Worm (Caenorhabditis elegans) whole organism, L1 larva: ENCODE measurements around the gene srh-70.

ENCODE experiments used
- alr-1 ChIP-seq: fragments of 200-800 bp; sonication (Bioruptor generic); optimal IDR thresholded peaks from 2 replicates; lab custom pipeline; 2018; ENCODE audit warnings: borderline replicate concordance, mild to moderate bottlenecking, missing genetic modification characterization, missing compliant biosample characterization
- lin-39 ChIP-seq: fragments of 150-350 bp; optimal IDR thresholded peaks from 2 replicates; lab custom pipeline; 2014; ENCODE audit warnings: missing biosample characterization, missing genetic modification reagents, missing genetic modification characterization
- lsy-2 ChIP-seq, 2 experiments: fragments of 150-350 bp; optimal IDR thresholded peaks; 2 replicates each; lab custom pipeline; 2014; ENCODE audit warnings: missing biosample characterization in 2 of 2, missing genetic modification characterization in 2 of 2
- mdl-1 ChIP-seq, 2 experiments: fragments of 150-350 bp; optimal IDR thresholded peaks; 2 replicates each; lab custom pipeline; 2014 to 2017; ENCODE audit warnings: missing biosample characterization in 2 of 2, missing genetic modification characterization in 2 of 2, inconsistent platforms in 1 of 2
- nhr-237 ChIP-seq: fragments of 150-350 bp; optimal IDR thresholded peaks from 2 replicates; lab custom pipeline; 2014; ENCODE audit warnings: missing biosample characterization, missing genetic modification characterization
- nhr-28 ChIP-seq: fragments of 150-350 bp; optimal IDR thresholded peaks from 2 replicates; lab custom pipeline; 2014; ENCODE audit warnings: missing biosample characterization, missing genetic modification characterization
- nhr-77 ChIP-seq: fragments of 150-350 bp; optimal IDR thresholded peaks from 2 replicates; lab custom pipeline; 2014; ENCODE audit warnings: missing biosample characterization, missing genetic modification characterization
- nhr-90 ChIP-seq: sonication (generic microtip); optimal IDR thresholded peaks from 2 replicates; lab custom pipeline; 2016; ENCODE audit warnings: mild to moderate bottlenecking, missing genetic modification characterization, missing compliant biosample characterization; ENCODE audit not compliant: poor library complexity
- pqm-1 ChIP-seq: sonication (generic microtip); optimal IDR thresholded peaks from 3 replicates; lab custom pipeline; 2017; ENCODE audit warnings: missing biosample characterization, missing genetic modification characterization
- skn-1 ChIP-seq: fragments of 150-350 bp; optimal IDR thresholded peaks from 2 replicates; lab custom pipeline; 2014; ENCODE audit warnings: missing biosample characterization, missing genetic modification characterization
- ztf-11 ChIP-seq, 2 experiments: sonication (generic microtip); optimal IDR thresholded peaks; 2 replicates each; lab custom pipeline; 2016 to 2017; ENCODE audit warnings: missing genetic modification characterization in 2 of 2, missing biosample characterization in 1 of 2, missing compliant biosample characterization in 1 of 2

DNA sequence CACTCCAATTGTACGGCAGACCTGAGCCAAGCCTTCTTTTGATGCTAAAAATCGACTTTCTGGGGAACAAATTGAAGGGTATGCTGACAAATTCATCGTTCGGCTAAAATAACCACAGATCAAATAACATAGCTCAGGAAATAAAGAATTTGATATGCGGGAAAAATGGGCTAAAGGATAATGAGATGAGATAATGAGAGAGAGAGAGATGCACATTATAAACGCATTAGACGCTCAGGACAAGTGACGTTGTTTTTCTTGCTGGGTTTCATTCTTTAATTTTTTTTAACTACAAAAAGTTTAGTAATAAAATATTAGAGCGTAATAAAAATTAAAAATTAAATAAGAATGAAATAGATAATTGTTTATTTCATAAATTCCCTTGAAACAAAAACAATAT is 4.0 kb downstream of the srh-70 start, which contains the start of gene srh-69:
- TF ChIP-seq pqm-1 (tag; lab: Kevin White, UChicago) (no peak), nhr-90 (tag; lab: Kevin White, UChicago) (no peak), alr-1 (tag; lab: Kevin White, UChicago) (no peak), nhr-237 (tag; lab: Kevin White, UChicago) (no peak), ztf-11 (tag; optimal IDR thresholded peaks at IDR 0.05; lab: Kevin White, UChicago) (no peak), skn-1 (tag; lab: Kevin White, UChicago) (no peak), nhr-77 (tag; lab: Kevin White, UChicago) (no peak), lsy-2 (tag; optimal IDR thresholded peaks at IDR 0.05; lab: Kevin White, UChicago) (no peak), mdl-1 (tag; optimal IDR thresholded peaks at IDR 0.05; lab: Kevin White, UChicago) (no peak), lin-39 (no peak), nhr-28 (no peak)
